Fruit fly (Drosophila melanogaster): ENCODE data around the gene sov.

sov gene

dm6 chrX:6711295-6711694, 44.8 kb upstream of the sov start (continued):
- TF ChIP-seq dm (GFP tag; optimal IDR thresholded peaks at IDR 0.05), result peak; percentile 50
- no peak for TF ChIP-seq mld (GFP tag; IDR thresholded peaks at IDR 0.05; ENCODE audit: partially characterized antibody)
- TF ChIP-seq row (GFP tag; IDR thresholded peaks at IDR 0.05), result peak; percentile 89
- peak; percentile 24 for TF ChIP-seq Asciz (GFP tag; optimal IDR thresholded peaks at IDR 0.05)
- peak; percentile 86 for TF ChIP-seq CG2712 (tag; optimal IDR thresholded peaks at IDR 0.05)
- TF ChIP-seq Eip74EF (GFP tag; optimal IDR thresholded peaks at IDR 0.05), result peak in 1 of 2 experiments; percentile 79
- peak; percentile 59 for TF ChIP-seq CG6689 (GFP tag; IDR thresholded peaks at IDR 0.05)
- no peak for TF ChIP-seq CG13287 (GFP tag; IDR thresholded peaks at IDR 0.05; ENCODE audit: partially characterized antibody)
- TF ChIP-seq CG5180 (GFP tag; optimal IDR thresholded peaks at IDR 0.05), result peak; percentile 72
- TF ChIP-seq fd3F (GFP tag; optimal IDR thresholded peaks at IDR 0.05), result peak; percentile 65
- no peak; the same call in 1 of the 2 replicates for TF ChIP-seq CG8765 (GFP tag; IDR thresholded peaks at IDR 0.05)
- TF ChIP-seq CG15011 (GFP tag; optimal IDR thresholded peaks at IDR 0.05), result peak; percentile 62
- peak; percentile 54 for TF ChIP-seq fd64A (GFP tag; optimal IDR thresholded peaks at IDR 0.05)
- TF ChIP-seq sob (GFP tag; IDR thresholded peaks at IDR 0.05), result peak; percentile 74
- TF ChIP-seq danr (GFP tag; IDR thresholded peaks at IDR 0.05), result peak; percentile 42; the same call in 1 of the 2 replicates
- peak; percentile 86 for TF ChIP-seq Hmr (GFP tag; optimal IDR thresholded peaks at IDR 0.05)
- TF ChIP-seq Max (GFP tag; optimal IDR thresholded peaks at IDR 0.05), result peak; percentile 55
- TF ChIP-seq chif (GFP tag; optimal IDR thresholded peaks at IDR 0.05), result peak; percentile 69 to 82
- peak; percentile 79 for TF ChIP-seq Ptx1 (GFP tag; IDR thresholded peaks at IDR 0.05)
- no peak for TF ChIP-seq toy (GFP tag; IDR thresholded peaks at IDR 0.05)
- TF ChIP-seq Dp (GFP tag; optimal IDR thresholded peaks at IDR 0.05), result no peak
- TF ChIP-seq CG8924 (tag; optimal IDR thresholded peaks at IDR 0.05), result peak; percentile 82
- TF ChIP-seq CG14965 (GFP tag; optimal IDR thresholded peaks at IDR 0.05; ENCODE audit: borderline replicate concordance), result no peak
- no peak for TF ChIP-seq Sry-β (GFP tag; optimal IDR thresholded peaks at IDR 0.05)
- TF ChIP-seq CG14860 (GFP tag; IDR thresholded peaks at IDR 0.05; ENCODE audit: partially characterized antibody), result no peak
- peak; percentile 85 for TF ChIP-seq Sox102F (GFP tag; optimal IDR thresholded peaks at IDR 0.05)
- TF ChIP-seq CG14014 (GFP tag; IDR thresholded peaks at IDR 0.05), result peak; percentile 78
- TF ChIP-seq CG1024 (GFP tag; IDR thresholded peaks at IDR 0.05), result peak; percentile 34; the same call in 1 of the 2 replicates
- TF ChIP-seq CG2889 (GFP tag; IDR thresholded peaks at IDR 0.05), result no peak
- TF ChIP-seq hbn (GFP tag; IDR thresholded peaks at IDR 0.05; ENCODE audit: partially characterized antibody), result no peak
- TF ChIP-seq ab (GFP tag; optimal IDR thresholded peaks at IDR 0.05), result no peak
- TF ChIP-seq croc (GFP tag; conservative IDR thresholded peaks at IDR 0.05), result peak; percentile 60; the same call in 2 of the 3 replicates
- peak; percentile 74 for TF ChIP-seq gsb-n (tag; optimal IDR thresholded peaks at IDR 0.05)
- peak; percentile 82 for TF ChIP-seq ATbp (GFP tag; optimal IDR thresholded peaks at IDR 0.05)
- peak; percentile 75 for TF ChIP-seq HmgZ (tag; optimal IDR thresholded peaks at IDR 0.05)
- TF ChIP-seq HLH3B (GFP tag; IDR thresholded peaks at IDR 0.05), result peak; percentile 84
- TF ChIP-seq Adf1 (GFP tag; IDR thresholded peaks at IDR 0.05), result peak; percentile 33; the same call in 1 of the 2 replicates
- TF ChIP-seq Atf6 (GFP tag; IDR thresholded peaks at IDR 0.05), result peak; percentile 73
- TF ChIP-seq ind (GFP tag; optimal IDR thresholded peaks at IDR 0.05), result peak; percentile 80
- peak; percentile 44; the same call in 1 of the 3 replicates for TF ChIP-seq ase (GFP tag; IDR thresholded peaks at IDR 0.05)
- TF ChIP-seq MESR4 (GFP tag; optimal IDR thresholded peaks at IDR 0.05), result peak; percentile 15
- TF ChIP-seq pita (GFP tag; optimal IDR thresholded peaks at IDR 0.05), result no peak
- peak; percentile 80 for TF ChIP-seq CG12391 (tag; optimal IDR thresholded peaks at IDR 0.05)
- no peak for TF ChIP-seq CG7271 (tag; optimal IDR thresholded peaks at IDR 0.05)
- peak; percentile 54 for TF ChIP-seq gcm2 (GFP tag; optimal IDR thresholded peaks at IDR 0.05)
- no peak for TF ChIP-seq Doc2 (GFP tag; IDR thresholded peaks at IDR 0.05)
- no peak for TF ChIP-seq Lpt (GFP tag; optimal IDR thresholded peaks at IDR 0.05)
- peak; percentile 70 for TF ChIP-seq D19A (tag; optimal IDR thresholded peaks at IDR 0.05)
- peak; percentile 66 for TF ChIP-seq repo (GFP tag; optimal IDR thresholded peaks at IDR 0.05)
- TF ChIP-seq CG3726 (GFP tag; IDR thresholded peaks at IDR 0.05), result no peak
